Worm (Caenorhabditis elegans): Measurements from ENCODE around the gene F14H8.4.

The F14H8.4 gene

ce11 chrV:14999485-15000023, 24.1 kb upstream of the F14H8.4 start, which contains the start of gene T01C3.11:
T01C3.11 (plus strand) TSS chrV:14999535.
- peak; percentile 82; the same call in 1 of the 2 replicates for TF ChIP-seq madf-3 (GFP tag; IDR thresholded peaks at IDR 0.05)
- no peak for TF ChIP-seq B0261.1 (tag; optimal IDR thresholded peaks at IDR 0.05)
- no peak for TF ChIP-seq lir-1 (GFP tag; conservative IDR thresholded peaks at IDR 0.05)
- peak; percentile 5; the same call in 1 of the 2 replicates for TF ChIP-seq hsf-1 (GFP tag; IDR thresholded peaks at IDR 0.05)
- TF ChIP-seq pbrm-1 (GFP tag; IDR thresholded peaks at IDR 0.05) = peak; percentile 13; the same call in 1 of the 2 replicates
- TF ChIP-seq ekl-4 (GFP tag; IDR thresholded peaks at IDR 0.05) = peak; percentile 56; the same call in 1 of the 2 replicates
- no peak for TF ChIP-seq attf-3 (GFP tag; conservative IDR thresholded peaks at IDR 0.05)
- peak; percentile 53; the same call in 1 of the 2 replicates for TF ChIP-seq attf-6 (GFP tag; IDR thresholded peaks at IDR 0.05)
- TF ChIP-seq ceh-40 (GFP tag; IDR thresholded peaks at IDR 0.05) = 0 out of 2 replicates have a peak, but pooled peaks have one; percentile 11
- peak; percentile 25 for TF ChIP-seq lin-54 (GFP tag; optimal IDR thresholded peaks at IDR 0.05)
- no peak for TF ChIP-seq F57C9.4 (tag; optimal IDR thresholded peaks at IDR 0.05)
- no peak for TF ChIP-seq B0035.1 (tag; optimal IDR thresholded peaks at IDR 0.05)
- peak; percentile 84 for TF ChIP-seq hrde-1 (tag; optimal IDR thresholded peaks at IDR 0.05; ENCODE audit: borderline replicate concordance)
- TF ChIP-seq gei-17 (GFP tag; optimal IDR thresholded peaks at IDR 0.05) = no peak
- peak; percentile 35 for TF ChIP-seq snpc-1.1 (tag; optimal IDR thresholded peaks at IDR 0.05; ENCODE audit: insufficient read depth)
- TF ChIP-seq tbp1 (GFP tag; optimal IDR thresholded peaks at IDR 0.05) = peak; percentile 32
- TF ChIP-seq ccch-3 (GFP tag; optimal IDR thresholded peaks at IDR 0.05) = no peak
- TF ChIP-seq chd-7 (tag; optimal IDR thresholded peaks at IDR 0.05) = no peak
- no peak for TF ChIP-seq mxl-1 (tag; optimal IDR thresholded peaks at IDR 0.05)
- peak; percentile 68 for TF ChIP-seq F49E8.2 (tag; optimal IDR thresholded peaks at IDR 0.05; ENCODE audit: insufficient read depth)
- peak; percentile 50 for TF ChIP-seq snpc-3.4 (tag; optimal IDR thresholded peaks at IDR 0.05)
- TF ChIP-seq atf-7 (tag; optimal IDR thresholded peaks at IDR 0.05) = no peak
- TF ChIP-seq K11D2.4 (GFP tag; IDR thresholded peaks at IDR 0.05) = no peak
- TF ChIP-seq hlh-12 (tag; optimal IDR thresholded peaks at IDR 0.05) = no peak
- TF ChIP-seq zfh-2 (GFP tag; conservative IDR thresholded peaks at IDR 0.05) = no peak
- TF ChIP-seq T07F8.4 (tag; optimal IDR thresholded peaks at IDR 0.05) = no peak
- peak; percentile 7 for TF ChIP-seq ZK185.1 (tag; optimal IDR thresholded peaks at IDR 0.05; ENCODE audit: poor library complexity, severe bottlenecking)
- TF ChIP-seq mel-28 (tag; optimal IDR thresholded peaks at IDR 0.05; ENCODE audit: borderline replicate concordance) = no peak
- no peak for TF ChIP-seq tlf-1 (GFP tag; optimal IDR thresholded peaks at IDR 0.05)
- TF ChIP-seq Y79H2A.3 (GFP tag; conservative IDR thresholded peaks at IDR 0.05) = no peak
- peak; percentile 34 for TF ChIP-seq athp-1 (tag; optimal IDR thresholded peaks at IDR 0.05)
- TF ChIP-seq egl-44 (GFP tag; IDR thresholded peaks at IDR 0.05) = no peak
- peak; percentile 16 for TF ChIP-seq mes-4 (tag; optimal IDR thresholded peaks at IDR 0.05)
- TF ChIP-seq madf-6 (GFP tag; IDR thresholded peaks at IDR 0.05) = peak; percentile 57
- TF ChIP-seq efl-1 (GFP tag; optimal IDR thresholded peaks at IDR 0.05) = no peak
- peak; percentile 54 for TF ChIP-seq snpc-1.3 (tag; optimal IDR thresholded peaks at IDR 0.05; ENCODE audit: insufficient read depth)
- no peak for TF ChIP-seq snpc-4 (GFP tag; optimal IDR thresholded peaks at IDR 0.05)
- no peak for TF ChIP-seq snpc-4 (tag; optimal IDR thresholded peaks at IDR 0.05)
